Worm (Caenorhabditis elegans): ENCODE results near the gene col-72.

- TF ChIP-seq zip-2 (tag; optimal IDR thresholded peaks at IDR 0.05) (no peak), nhr-25 (tag; optimal IDR thresholded peaks at IDR 0.05; ENCODE audit: borderline replicate concordance, insufficient read depth) (no peak), ceh-82 (tag; optimal IDR thresholded peaks at IDR 0.05) (no peak), lin-38 (GFP tag; IDR thresholded peaks at IDR 0.05) (no peak), lsy-2 (tag; optimal IDR thresholded peaks at IDR 0.05) (no peak), nhr-11 (tag; optimal IDR thresholded peaks at IDR 0.05) (no peak), T26A8.4 (GFP tag; IDR thresholded peaks at IDR 0.05) (no peak), zag-1 (tag; optimal IDR thresholded peaks at IDR 0.05) (no peak), unc-62 (GFP tag; optimal IDR thresholded peaks at IDR 0.05 in 1 of 2) (no peak), unc-62 (tag; optimal IDR thresholded peaks at IDR 0.05) (no peak), mxl-3 (GFP tag; optimal IDR thresholded peaks at IDR 0.05) (no peak), ama-1 (optimal IDR thresholded peaks at IDR 0.05) (no peak)
Measured at ce11 chrII:3562419-3562818, 38.4 kb upstream of the col-72 start, which contains the start of gene W10G11.3.

Measured in whole organism, L4 larva.